Fruit fly (Drosophila melanogaster): ENCODE data around the gene CG14419.

The CG14419 gene

DNA sequence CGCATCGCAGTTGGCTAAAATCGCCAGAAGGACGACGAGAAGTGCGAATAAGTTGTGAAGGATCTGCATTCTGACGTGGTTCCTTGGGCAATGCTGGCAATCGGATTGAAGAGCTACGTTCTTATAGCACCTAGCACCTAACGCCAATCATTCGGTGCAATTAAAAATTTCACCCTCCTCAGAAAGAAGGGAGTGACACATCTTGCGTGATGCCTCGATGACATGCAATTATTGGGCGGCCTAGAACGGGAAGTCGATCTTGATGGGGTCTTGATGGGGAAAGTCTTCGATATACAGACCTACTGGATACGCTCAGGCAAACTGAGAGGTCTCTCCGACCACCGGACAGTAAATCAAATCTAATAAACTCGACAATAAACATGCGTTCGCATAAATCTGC is 13.0 kb downstream of the CG14419 start, which contains the start of gene CG14416:
Gene CG14416 (minus strand): TSS at position 101 of the 400 bp plus-strand sequence.
- TF ChIP-seq CG17801 (GFP tag; optimal IDR thresholded peaks at IDR 0.05; ENCODE audit: partially characterized antibody): no peak

DNA sequence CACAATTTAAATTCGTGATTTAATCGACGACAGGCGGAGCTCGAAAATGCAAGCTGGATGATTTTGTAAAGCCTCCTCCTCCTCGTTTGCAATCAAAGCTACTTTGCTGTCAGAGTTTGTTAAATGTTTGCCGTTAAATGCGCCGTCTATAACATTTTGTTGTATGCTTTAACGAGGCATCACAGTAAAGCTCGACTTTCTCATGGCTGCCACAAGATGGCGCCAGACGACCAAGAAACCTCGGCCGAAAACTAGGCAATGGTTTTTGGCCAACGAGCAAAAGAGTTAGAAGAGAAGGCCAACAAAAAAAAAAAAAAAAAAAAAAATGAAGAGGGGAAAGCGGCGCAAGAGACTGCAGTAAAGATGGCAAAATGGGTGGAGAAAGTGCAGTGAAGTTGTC is 16.3 kb downstream of the CG14419 start:
- no peak for TF ChIP-seq CG17801 (GFP tag; optimal IDR thresholded peaks at IDR 0.05; ENCODE audit: partially characterized antibody)

DNA sequence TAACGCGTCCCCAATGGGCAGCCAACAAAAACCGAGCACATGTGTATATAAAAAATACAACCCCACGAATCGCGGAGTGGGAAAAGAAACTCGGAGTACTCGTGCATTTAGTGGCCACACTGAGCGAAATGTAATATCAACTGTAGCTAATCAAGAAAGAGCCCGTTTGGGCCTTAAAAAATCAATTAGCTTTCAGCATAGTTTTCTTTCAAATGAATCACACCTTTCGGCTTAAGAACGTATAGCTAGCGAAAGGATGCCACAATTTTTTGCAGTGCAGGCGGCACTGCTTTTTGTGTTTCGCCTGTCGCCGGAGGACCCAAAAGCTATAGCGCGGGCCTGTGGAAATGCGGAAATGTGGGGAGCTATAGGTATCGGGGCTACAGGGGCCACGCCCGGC is 24.8 kb downstream of the CG14419 start:
- no peak for TF ChIP-seq CG17801 (GFP tag; optimal IDR thresholded peaks at IDR 0.05; ENCODE audit: partially characterized antibody)

Measured in ovary, adult (tissue).